Fruit fly (Drosophila melanogaster) whole organism, embryonic: ENCODE results near the gene CG5853.

ENCODE experiments used
- CG11560 ChIP-seq: fragments of 200-800 bp; sonication (Bioruptor generic); IDR thresholded peaks from 3 replicates; pipeline ENCODE4 v1.3.6; 2022; ENCODE audit warnings: missing biosample characterization, missing genetic modification characterization
- CG18476 ChIP-seq: fragments of 200-800 bp; sonication (Bioruptor generic); optimal IDR thresholded peaks from 2 replicates; lab custom pipeline; 2016; ENCODE audit warnings: missing biosample characterization, mild to moderate bottlenecking, missing genetic modification characterization
- CG33557 ChIP-seq: fragments of 200-800 bp; sonication (Bioruptor generic); optimal IDR thresholded peaks from 2 replicates; lab custom pipeline; 2019; ENCODE audit warnings: missing biosample characterization, mild to moderate bottlenecking, missing genetic modification characterization, moderate library complexity
- CG3847 ChIP-seq: fragments of 200-800 bp; sonication (Bioruptor generic); IDR thresholded peaks from 2 replicates; pipeline ENCODE4 v1.3.6; 2022; ENCODE audit warnings: missing biosample characterization, missing genetic modification characterization
- CG7745 ChIP-seq: fragments of 200-800 bp; sonication (Bioruptor generic); optimal IDR thresholded peaks from 2 replicates; lab custom pipeline; 2018; ENCODE audit warnings: missing biosample characterization, mild to moderate bottlenecking, missing genetic modification characterization, moderate library complexity
- MESR4 ChIP-seq: fragments of 200-800 bp; sonication (Bioruptor generic); optimal IDR thresholded peaks from 2 replicates; lab custom pipeline; 2018; ENCODE audit warnings: missing biosample characterization, mild to moderate bottlenecking, missing genetic modification characterization, moderate library complexity
- Oli ChIP-seq: fragments of 200-800 bp; sonication (Bioruptor generic); optimal IDR thresholded peaks from 2 replicates; lab custom pipeline; 2018; ENCODE audit warnings: missing biosample characterization, mild to moderate bottlenecking, missing genetic modification characterization, moderate library complexity
- pan ChIP-seq, 4 experiments: fragments of >200 bp in 3 of 4; fragments of 200-800 bp in 1 of 4; sonication (Bioruptor generic) in 1 of 4; optimal IDR thresholded peaks in 3 of 4; IDR thresholded peaks in 1 of 4; 2 replicates each; pipeline versions ENCODE4 v1.3.6 to Lab custom; 2017 to 2022; ENCODE audit warnings: missing biosample characterization in 2 of 4, missing genetic modification characterization in 2 of 4, mixed read lengths in 1 of 4
- sob ChIP-seq: fragments of 200-800 bp; sonication (Bioruptor generic); IDR thresholded peaks from 2 replicates; pipeline ENCODE4 v1.3.6; 2022; ENCODE audit warnings: missing biosample characterization, missing genetic modification characterization
- tgo ChIP-seq: fragments of 200-800 bp; sonication (Bioruptor generic); IDR thresholded peaks from 3 replicates; pipeline ENCODE4 v1.3.6; 2022; ENCODE audit warnings: missing biosample characterization, missing genetic modification characterization

DNA sequence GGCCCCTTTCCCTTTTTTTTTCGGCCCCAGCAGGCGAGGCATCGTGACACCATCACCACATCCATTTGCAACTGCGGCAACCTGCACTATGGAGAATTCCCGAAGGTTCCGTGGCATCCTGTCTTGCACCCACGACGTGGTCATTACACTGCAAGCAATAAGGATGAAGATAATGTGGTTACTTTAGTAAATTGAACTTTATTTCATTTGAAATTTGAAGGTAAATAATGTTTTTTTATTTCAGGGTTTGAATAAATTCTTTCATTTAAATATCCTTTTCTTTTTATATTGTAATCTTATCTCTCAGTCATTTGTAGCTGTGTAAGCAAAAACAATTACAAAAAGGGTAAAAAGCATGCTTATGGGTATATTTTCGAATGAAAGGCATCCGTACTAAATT is 34.4 kb upstream of the CG5853 start:
- no peak for TF ChIP-seq MESR4 (GFP tag; lab: Kevin White, UChicago)
- no peak for TF ChIP-seq CG33557 (GFP tag; lab: Kevin White, UChicago)
- TF ChIP-seq pan (optimal IDR thresholded peaks at IDR 0.05; lab: Kevin White, UChicago): no peak
- no peak for TF ChIP-seq pan (GFP tag; optimal IDR thresholded peaks at IDR 0.05 in 1 of 2, IDR thresholded peaks at IDR 0.05 in 1 of 2)
- TF ChIP-seq CG11560: no peak
- no peak for TF ChIP-seq CG18476 (GFP tag; lab: Kevin White, UChicago)
- TF ChIP-seq sob (GFP tag; lab: Robert Waterston, UW): no peak
- no peak for TF ChIP-seq tgo (GFP tag; lab: Robert Waterston, UW)
- no peak for TF ChIP-seq CG3847
- TF ChIP-seq Oli (tag; lab: Kevin White, UChicago): no peak
- no peak for TF ChIP-seq CG7745 (tag; lab: Kevin White, UChicago)
